Fruit fly (Drosophila melanogaster): Measurements from ENCODE around the gene CG18418.

CG18418 gene

dm6 chr3L:4720510-4721157, 30.8 kb upstream of the CG18418 start (continued):
- TF ChIP-seq inv (GFP tag; IDR thresholded peaks at IDR 0.05; ENCODE audit: partially characterized antibody) (no peak), seq (GFP tag; IDR thresholded peaks at IDR 0.05) (no peak; the same call in none of the 2 replicates), croc (GFP tag; conservative IDR thresholded peaks at IDR 0.05) (no peak), HmgD (GFP tag; optimal IDR thresholded peaks at IDR 0.05) (no peak), Gug (GFP tag; IDR thresholded peaks at IDR 0.05) (no peak), CG10431 (GFP tag; optimal IDR thresholded peaks at IDR 0.05) (no peak), Fer1 (GFP tag; optimal IDR thresholded peaks at IDR 0.05) (peak; percentile 32), CG1233 (GFP tag; optimal IDR thresholded peaks at IDR 0.05) (no peak), CG7372 (GFP tag; IDR thresholded peaks at IDR 0.05) (no peak), MTF-1 (GFP tag; optimal IDR thresholded peaks at IDR 0.05; ENCODE audit: borderline replicate concordance) (no peak), Asciz (GFP tag; optimal IDR thresholded peaks at IDR 0.05) (peak; percentile 44), gce (GFP tag; IDR thresholded peaks at IDR 0.05) (no peak), Blimp-1 (GFP tag; optimal IDR thresholded peaks at IDR 0.05) (peak; percentile 51), Dip2 (GFP tag; IDR thresholded peaks at IDR 0.05) (no peak), CG12071 (GFP tag; optimal IDR thresholded peaks at IDR 0.05) (no peak), CG14441 (GFP tag; IDR thresholded peaks at IDR 0.05) (peak; percentile 43), phol (tag; optimal IDR thresholded peaks at IDR 0.05) (peak; percentile 71), aop (GFP tag; IDR thresholded peaks at IDR 0.05) (no peak), fru (optimal IDR thresholded peaks at IDR 0.05) (no peak), HLHmδ (GFP tag; optimal IDR thresholded peaks at IDR 0.05) (no peak), NfI (GFP tag; optimal IDR thresholded peaks at IDR 0.05) (no peak), disco-r (GFP tag; optimal IDR thresholded peaks at IDR 0.05) (no peak), bigmax (GFP tag; optimal IDR thresholded peaks at IDR 0.05) (no peak), ken (GFP tag; IDR thresholded peaks at IDR 0.05) (no peak), her (GFP tag; optimal IDR thresholded peaks at IDR 0.05) (no peak), org-1 (GFP tag; optimal IDR thresholded peaks at IDR 0.05) (no peak), CG31388 (GFP tag; optimal IDR thresholded peaks at IDR 0.05) (no peak), Xbp1 (GFP tag; optimal IDR thresholded peaks at IDR 0.05) (peak; percentile 3), zen2 (GFP tag; IDR thresholded peaks at IDR 0.05; ENCODE audit: partially characterized antibody) (no peak), CG2712 (tag; optimal IDR thresholded peaks at IDR 0.05) (peak; percentile 58), Nf-YB (GFP tag; optimal IDR thresholded peaks at IDR 0.05) (no peak), knrl (GFP tag; IDR thresholded peaks at IDR 0.05; ENCODE audit: partially characterized antibody) (no peak), Aef1 (GFP tag; IDR thresholded peaks at IDR 0.05) (no peak), tio (GFP tag; optimal IDR thresholded peaks at IDR 0.05) (no peak), CG31441 (GFP tag; IDR thresholded peaks at IDR 0.05) (peak; percentile 70), Ets65A (GFP tag) (no peak), bcd (GFP tag; optimal IDR thresholded peaks at IDR 0.05) (peak; percentile 30), usp (GFP tag; optimal IDR thresholded peaks at IDR 0.05) (no peak), Hmr (GFP tag; optimal IDR thresholded peaks at IDR 0.05) (no peak), Six4 (GFP tag; optimal IDR thresholded peaks at IDR 0.05) (no peak), peb (GFP tag; IDR thresholded peaks at IDR 0.05) (no peak), CG1024 (GFP tag; IDR thresholded peaks at IDR 0.05) (no peak), lola (GFP tag; optimal IDR thresholded peaks at IDR 0.05) (no peak), sim (GFP tag; IDR thresholded peaks at IDR 0.05) (no peak), twi (tag; optimal IDR thresholded peaks at IDR 0.05) (no peak), HLH3B (GFP tag; IDR thresholded peaks at IDR 0.05) (peak; percentile 47; the same call in 1 of the 2 replicates), z (GFP tag; IDR thresholded peaks at IDR 0.05) (no peak), stc (GFP tag; IDR thresholded peaks at IDR 0.05) (0 out of 2 replicates have a peak, but pooled peaks have one; percentile 35), Poxn (GFP tag; IDR thresholded peaks at IDR 0.05) (no peak), CG4360 (GFP tag; IDR thresholded peaks at IDR 0.05) (no peak), CG17328 (GFP tag; IDR thresholded peaks at IDR 0.05) (no peak), dm (GFP tag; optimal IDR thresholded peaks at IDR 0.05) (no peak)
